Fruit fly (Drosophila melanogaster) whole organism, embryonic: Measurements from ENCODE around the gene CG33284.

ENCODE experiments used
- Bgb ChIP-seq: fragments of 200-800 bp; sonication (Bioruptor generic); IDR thresholded peaks from 2 replicates; pipeline ENCODE4 v1.3.6; 2022; ENCODE audit warnings: missing biosample characterization, missing genetic modification characterization; ENCODE audit not compliant: partially characterized antibody
- CG10366 ChIP-seq: fragments of 200-800 bp; sonication (Bioruptor generic); IDR thresholded peaks from 2 replicates; pipeline ENCODE4 v1.3.6; 2022; ENCODE audit warnings: missing biosample characterization, missing genetic modification characterization
- CG11085 ChIP-seq: fragments of 200-800 bp; sonication (Bioruptor generic); IDR thresholded peaks from 2 replicates; pipeline ENCODE4 v1.3.6; 2022; ENCODE audit warnings: missing biosample characterization, missing genetic modification characterization
- CG11696 ChIP-seq: fragments of 200-800 bp; sonication (Bioruptor generic); IDR thresholded peaks from 2 replicates; pipeline ENCODE4 v1.3.6; 2022; ENCODE audit warnings: missing biosample characterization, missing genetic modification characterization
- CG12071 ChIP-seq: fragments of 200-800 bp; sonication (Bioruptor generic); optimal IDR thresholded peaks from 3 replicates; lab custom pipeline; 2018; ENCODE audit warnings: missing biosample characterization, mild to moderate bottlenecking, missing genetic modification characterization
- CG12744 ChIP-seq: fragments of 200-800 bp; sonication (Bioruptor generic); optimal IDR thresholded peaks from 2 replicates; lab custom pipeline; 2016; ENCODE audit warnings: missing biosample characterization, missing genetic modification characterization
- CG13123 ChIP-seq: fragments of 200-800 bp; sonication (Bioruptor generic); optimal IDR thresholded peaks from 2 replicates; lab custom pipeline; 2016; ENCODE audit warnings: missing biosample characterization, missing genetic modification characterization
- CG13424 ChIP-seq: fragments of 200-800 bp; sonication (Bioruptor generic); optimal IDR thresholded peaks from 2 replicates; lab custom pipeline; 2019; ENCODE audit warnings: missing biosample characterization, mild to moderate bottlenecking, missing genetic modification characterization, moderate library complexity
- CG16863 ChIP-seq: fragments of 200-800 bp; sonication (Bioruptor generic); optimal IDR thresholded peaks from 3 replicates; lab custom pipeline; 2016; ENCODE audit warnings: missing biosample characterization, missing genetic modification characterization
- CG17829 ChIP-seq: fragments of 200-800 bp; optimal IDR thresholded peaks from 2 replicates; lab custom pipeline; 2019; ENCODE audit warnings: missing biosample characterization, mild to moderate bottlenecking, missing genetic modification characterization, moderate library complexity
- CG2120 ChIP-seq: fragments of 200-800 bp; sonication (Bioruptor generic); optimal IDR thresholded peaks from 3 replicates; lab custom pipeline; 2016; ENCODE audit warnings: missing biosample characterization, missing genetic modification characterization
- CG2712 ChIP-seq: fragments of 200-800 bp; optimal IDR thresholded peaks from 3 replicates; lab custom pipeline; 2019; ENCODE audit warnings: missing biosample characterization, mild to moderate bottlenecking, missing genetic modification characterization, moderate library complexity
- CG31365 ChIP-seq: fragments of 200-800 bp; sonication (Bioruptor generic); optimal IDR thresholded peaks from 2 replicates; lab custom pipeline; 2018; ENCODE audit warnings: missing biosample characterization, mild to moderate bottlenecking, missing genetic modification characterization
- CG32532 ChIP-seq: fragments of 200-800 bp; sonication (Bioruptor generic); IDR thresholded peaks from 2 replicates; pipeline ENCODE4 v1.3.6; 2022; ENCODE audit warnings: missing biosample characterization, missing genetic modification characterization
- CG33557 ChIP-seq: fragments of 200-800 bp; sonication (Bioruptor generic); optimal IDR thresholded peaks from 2 replicates; lab custom pipeline; 2019; ENCODE audit warnings: missing biosample characterization, mild to moderate bottlenecking, missing genetic modification characterization, moderate library complexity
- CG3847 ChIP-seq: fragments of 200-800 bp; sonication (Bioruptor generic); IDR thresholded peaks from 2 replicates; pipeline ENCODE4 v1.3.6; 2022; ENCODE audit warnings: missing biosample characterization, missing genetic modification characterization
- CG4730 ChIP-seq: fragments of 200-800 bp; sonication (Bioruptor generic); IDR thresholded peaks from 2 replicates; pipeline ENCODE4 v1.3.6; 2022; ENCODE audit warnings: missing biosample characterization, missing genetic modification characterization
- CG6854 ChIP-seq: fragments of 200-800 bp; sonication (Bioruptor generic); optimal IDR thresholded peaks from 3 replicates; lab custom pipeline; 2017; ENCODE audit warnings: missing biosample characterization, mild to moderate bottlenecking, missing genetic modification characterization
- Dref ChIP-seq: fragments of 200-800 bp; sonication (Bioruptor generic); IDR thresholded peaks from 2 replicates; pipeline ENCODE4 v1.3.6; 2022; ENCODE audit warnings: missing biosample characterization, missing genetic modification characterization
- Hr78 ChIP-seq, 2 experiments: fragments of 200-800 bp in 1 of 2; fragments of >200 bp in 1 of 2; sonication (Bioruptor generic) in 1 of 2; optimal IDR thresholded peaks; 2 replicates each; lab custom pipeline; 2017 to 2019; ENCODE audit warnings: missing biosample characterization in 2 of 2, missing genetic modification characterization in 2 of 2, mild to moderate bottlenecking in 1 of 2, moderate library complexity in 1 of 2
- Lhr ChIP-seq: fragments of 200-800 bp; sonication (Bioruptor generic); optimal IDR thresholded peaks from 3 replicates; lab custom pipeline; 2017; ENCODE audit warnings: mild to moderate bottlenecking, missing biosample characterization, missing genetic modification reagents, missing genetic modification characterization
- MTF-1 ChIP-seq: fragments of 200-800 bp; sonication (Bioruptor generic); optimal IDR thresholded peaks from 2 replicates; lab custom pipeline; 2018; ENCODE audit warnings: missing biosample characterization, mild to moderate bottlenecking, missing genetic modification characterization, borderline replicate concordance
- Max ChIP-seq: fragments of 200-800 bp; sonication (Bioruptor generic); optimal IDR thresholded peaks from 2 replicates; lab custom pipeline; 2016; ENCODE audit warnings: missing biosample characterization, mild to moderate bottlenecking, missing genetic modification characterization
- Myb ChIP-seq: fragments of 200-800 bp; sonication (Bioruptor generic); optimal IDR thresholded peaks from 2 replicates; lab custom pipeline; 2016; ENCODE audit warnings: missing biosample characterization, missing genetic modification characterization
- Neu2 ChIP-seq: fragments of 200-800 bp; sonication (Bioruptor generic); optimal IDR thresholded peaks from 3 replicates; lab custom pipeline; 2016; ENCODE audit warnings: missing biosample characterization, missing genetic modification characterization, borderline replicate concordance
- Opbp ChIP-seq: fragments of 200-800 bp; sonication (Bioruptor generic); IDR thresholded peaks from 3 replicates; pipeline ENCODE4 v1.3.6; 2022; ENCODE audit warnings: missing biosample characterization, missing genetic modification characterization; ENCODE audit not compliant: partially characterized antibody
- Sin3A ChIP-seq: fragments of >200 bp; optimal IDR thresholded peaks from 2 replicates; lab custom pipeline; 2018
- Six4 ChIP-seq: fragments of 200-800 bp; sonication (Bioruptor generic); optimal IDR thresholded peaks from 2 replicates; lab custom pipeline; 2016; ENCODE audit warnings: missing biosample characterization, missing genetic modification characterization
- ab ChIP-seq: fragments of 200-800 bp; sonication (Bioruptor generic); optimal IDR thresholded peaks from 2 replicates; lab custom pipeline; 2016; ENCODE audit warnings: missing biosample characterization, missing genetic modification characterization
- ac ChIP-seq: fragments of 200-800 bp; sonication (Bioruptor generic); optimal IDR thresholded peaks from 3 replicates; lab custom pipeline; 2017; ENCODE audit warnings: missing biosample characterization, mild to moderate bottlenecking, missing genetic modification characterization
- ap ChIP-seq: fragments of 200-800 bp; sonication (Bioruptor generic); IDR thresholded peaks from 2 replicates; pipeline ENCODE4 v1.3.6; 2022; ENCODE audit warnings: missing biosample characterization, missing genetic modification characterization
- ase ChIP-seq: fragments of 200-800 bp; sonication (Bioruptor generic); IDR thresholded peaks from 3 replicates; pipeline ENCODE4 v1.3.6; 2022; ENCODE audit warnings: missing biosample characterization, missing genetic modification characterization
- bcd ChIP-seq: fragments of 200-800 bp; sonication (Bioruptor generic); optimal IDR thresholded peaks from 2 replicates; lab custom pipeline; 2017; ENCODE audit warnings: missing biosample characterization, mild to moderate bottlenecking, missing genetic modification characterization
- chinmo ChIP-seq: fragments of 200-800 bp; sonication (Bioruptor generic); IDR thresholded peaks from 4 replicates; pipeline ENCODE4 v1.3.6; 2022; ENCODE audit warnings: missing biosample characterization, missing genetic modification characterization; ENCODE audit not compliant: partially characterized antibody
- ci ChIP-seq: fragments of 200-800 bp; sonication (Bioruptor generic); IDR thresholded peaks from 3 replicates; pipeline ENCODE4 v1.3.6; 2022; ENCODE audit warnings: missing biosample characterization, missing genetic modification characterization
- dati ChIP-seq: fragments of 200-800 bp; sonication (Bioruptor generic); IDR thresholded peaks from 2 replicates; pipeline ENCODE4 v1.3.6; 2022; ENCODE audit warnings: missing biosample characterization, missing genetic modification characterization
- fd102C ChIP-seq: fragments of 200-800 bp; sonication (Bioruptor generic); optimal IDR thresholded peaks from 2 replicates; lab custom pipeline; 2018; ENCODE audit warnings: missing biosample characterization, mild to moderate bottlenecking, missing genetic modification characterization, moderate library complexity
- gem ChIP-seq: fragments of 200-800 bp; sonication (Bioruptor generic); optimal IDR thresholded peaks from 2 replicates; lab custom pipeline; 2019; ENCODE audit warnings: missing biosample characterization, mild to moderate bottlenecking, missing genetic modification characterization, moderate library complexity
- klu ChIP-seq: fragments of 200-800 bp; sonication (Bioruptor generic); IDR thresholded peaks from 2 replicates; pipeline ENCODE4 v1.3.6; 2022; ENCODE audit warnings: missing biosample characterization, missing genetic modification characterization
- ro ChIP-seq: fragments of 200-800 bp; sonication (Bioruptor generic); IDR thresholded peaks from 2 replicates; pipeline ENCODE4 v1.3.6; 2022; ENCODE audit warnings: missing biosample characterization, missing genetic modification characterization
- run ChIP-seq: fragments of 200-800 bp; sonication (Bioruptor generic); optimal IDR thresholded peaks from 3 replicates; lab custom pipeline; 2018; ENCODE audit warnings: missing biosample characterization, mild to moderate bottlenecking, missing genetic modification characterization
- seq ChIP-seq: fragments of 200-800 bp; sonication (Bioruptor generic); IDR thresholded peaks from 2 replicates; pipeline ENCODE4 v1.3.6; 2022; ENCODE audit warnings: missing biosample characterization, missing genetic modification characterization
- sr ChIP-seq: fragments of 200-800 bp; sonication (Bioruptor generic); IDR thresholded peaks from 3 replicates; pipeline ENCODE4 v1.3.6; 2022; ENCODE audit warnings: missing biosample characterization, missing genetic modification characterization
- ssp ChIP-seq: fragments of 200-800 bp; sonication (Bioruptor generic); IDR thresholded peaks from 2 replicates; pipeline ENCODE4 v1.3.6; 2022; ENCODE audit warnings: missing biosample characterization, missing genetic modification characterization
- trh ChIP-seq: fragments of 200-800 bp; sonication (Bioruptor generic); optimal IDR thresholded peaks from 2 replicates; lab custom pipeline; 2016; ENCODE audit warnings: missing biosample characterization, missing genetic modification characterization
- tx ChIP-seq: fragments of 200-800 bp; sonication (Bioruptor generic); optimal IDR thresholded peaks from 2 replicates; lab custom pipeline; 2016; ENCODE audit warnings: missing biosample characterization, missing genetic modification characterization
- unc-4 ChIP-seq: fragments of 200-800 bp; sonication (Bioruptor generic); IDR thresholded peaks from 2 replicates; pipeline ENCODE4 v1.3.6; 2022; ENCODE audit warnings: missing biosample characterization, missing genetic modification characterization; ENCODE audit not compliant: partially characterized antibody
- vvl ChIP-seq: fragments of 200-800 bp; sonication (Bioruptor generic); IDR thresholded peaks from 2 replicates; pipeline ENCODE4 v1.3.6; 2022; ENCODE audit warnings: missing biosample characterization, missing genetic modification characterization
- z ChIP-seq: fragments of 200-800 bp; sonication (Bioruptor generic); IDR thresholded peaks from 3 replicates; pipeline ENCODE4 v1.3.6; 2022; ENCODE audit warnings: missing biosample characterization, missing genetic modification characterization
- zen2 ChIP-seq: fragments of 200-800 bp; sonication (Bioruptor generic); IDR thresholded peaks from 3 replicates; pipeline ENCODE4 v1.3.6; 2022; ENCODE audit warnings: missing biosample characterization, missing genetic modification characterization; ENCODE audit not compliant: partially characterized antibody

The CG33284 gene

DNA sequence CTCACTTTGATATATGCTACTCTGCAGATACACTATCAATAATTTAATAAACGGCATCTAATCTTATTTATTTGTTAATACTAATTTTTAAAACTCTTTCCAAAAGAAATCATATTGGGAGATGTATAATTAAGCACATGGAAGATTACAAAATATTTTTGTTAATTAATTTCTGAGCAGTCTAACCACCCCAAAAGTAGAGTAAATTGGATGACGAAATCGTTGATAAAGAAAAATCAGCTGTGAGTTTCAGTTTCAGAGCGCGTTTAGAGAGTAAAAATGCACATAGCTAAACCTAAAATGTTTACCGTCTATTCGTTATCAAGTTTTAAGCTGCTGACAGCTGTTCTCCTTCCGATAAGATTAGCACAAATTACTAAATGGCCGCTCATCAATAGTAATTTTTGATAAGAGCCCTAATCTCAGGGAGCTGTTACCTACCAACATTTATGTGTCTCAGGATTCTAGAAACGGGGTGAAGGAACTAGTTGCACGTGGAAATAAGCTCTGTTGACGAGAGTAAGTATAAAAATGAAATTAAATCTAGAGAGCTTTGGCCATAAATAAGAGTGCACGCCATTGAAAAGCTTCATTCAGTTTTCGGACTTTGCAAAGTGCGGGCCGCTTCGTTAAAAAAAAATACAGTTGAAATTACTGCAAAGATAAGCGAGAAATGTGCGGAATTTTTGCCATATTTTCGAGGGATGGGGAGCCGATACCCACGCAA, 49.1 kb downstream of the CG33284 start, which contains the start of the genes chb and AsnS (continued):
- TF ChIP-seq bcd (GFP tag; lab: Kevin White, UChicago): peak; percentile 89
- peak; percentile 40 for TF ChIP-seq Myb (GFP tag; lab: Kevin White, UChicago)
- TF ChIP-seq CG6854 (GFP tag; lab: Kevin White, UChicago): peak; percentile 86
- no peak for TF ChIP-seq Bgb (GFP tag; lab: Robert Waterston, UW)
- TF ChIP-seq MTF-1 (GFP tag; lab: Kevin White, UChicago): peak; percentile 66
- no peak for TF ChIP-seq zen2 (GFP tag; lab: Robert Waterston, UW)
- peak; percentile 62 for TF ChIP-seq ro
- TF ChIP-seq CG17829 (tag; lab: Kevin White, UChicago): peak; percentile 81
- TF ChIP-seq ase (GFP tag; lab: Robert Waterston, UW): peak; percentile 91
- peak; percentile 90 for TF ChIP-seq CG3847 (GFP tag; lab: Robert Waterston, UW)
- TF ChIP-seq z: peak; percentile 59; the same call in 1 of the 3 replicates
- TF ChIP-seq CG10366: peak; percentile 90
- peak; percentile 90 for TF ChIP-seq run (tag; lab: Kevin White, UChicago)
- peak; percentile 93 for TF ChIP-seq CG4730 (GFP tag; lab: Robert Waterston, UW)
- TF ChIP-seq ac: no peak
- peak; percentile 65 for TF ChIP-seq CG13123 (GFP tag; lab: Kevin White, UChicago)
- no peak for TF ChIP-seq CG33557 (GFP tag; lab: Kevin White, UChicago)
- peak; percentile 53 for TF ChIP-seq CG31365 (tag; lab: Kevin White, UChicago)
- TF ChIP-seq ssp (GFP tag; lab: Robert Waterston, UW): peak; percentile 79
- peak in 1 of 2 experiments; percentile 51 for TF ChIP-seq Hr78 (GFP tag; optimal IDR thresholded peaks at IDR 0.05; lab: Kevin White, UChicago)
- TF ChIP-seq fd102C (GFP tag; lab: Kevin White, UChicago): no peak
- TF ChIP-seq klu (GFP tag; lab: Robert Waterston, UW): peak; percentile 86
- peak; percentile 85 for TF ChIP-seq ap (GFP tag; lab: Robert Waterston, UW)
- TF ChIP-seq CG16863 (GFP tag; lab: Kevin White, UChicago): peak; percentile 57
- TF ChIP-seq ci: peak; percentile 91
- TF ChIP-seq Max: peak; percentile 82
- no peak for TF ChIP-seq Sin3A
- peak; percentile 17 for TF ChIP-seq CG12744 (GFP tag; lab: Kevin White, UChicago)
- TF ChIP-seq seq (GFP tag; lab: Robert Waterston, UW): peak; percentile 89
- TF ChIP-seq CG13424 (tag; lab: Kevin White, UChicago): peak; percentile 92
- peak; percentile 89 for TF ChIP-seq chinmo
- TF ChIP-seq CG2120 (GFP tag; lab: Kevin White, UChicago): peak; percentile 93
- peak; percentile 83 for TF ChIP-seq CG12071
- peak; percentile 82 for TF ChIP-seq CG11696 (GFP tag; lab: Robert Waterston, UW)
- TF ChIP-seq gem (tag; lab: Kevin White, UChicago): peak; percentile 97
- peak; percentile 96 for TF ChIP-seq vvl (GFP tag; lab: Robert Waterston, UW)
- peak; percentile 95 for TF ChIP-seq CG2712 (tag; lab: Kevin White, UChicago)
- peak; percentile 33; the same call in 1 of the 3 replicates for TF ChIP-seq sr (GFP tag; lab: Robert Waterston, UW)
- no peak for TF ChIP-seq Neu2 (GFP tag; lab: Kevin White, UChicago)
- peak; percentile 81 for TF ChIP-seq Six4
- TF ChIP-seq Dref (GFP tag; lab: Robert Waterston, UW): no peak
- no peak for TF ChIP-seq ab
- TF ChIP-seq Lhr (GFP tag; lab: Kevin White, UChicago): peak; percentile 50
- peak; percentile 96 for TF ChIP-seq CG32532 (GFP tag; lab: Robert Waterston, UW)
- peak; percentile 88 for TF ChIP-seq CG11085 (GFP tag; lab: Robert Waterston, UW)
- TF ChIP-seq tx (GFP tag; lab: Kevin White, UChicago): peak; percentile 55
- TF ChIP-seq Opbp: no peak
- peak; percentile 44; the same call in 1 of the 2 replicates for TF ChIP-seq dati (GFP tag; lab: Robert Waterston, UW)
- peak; percentile 70 for TF ChIP-seq trh (GFP tag; lab: Kevin White, UChicago)
- TF ChIP-seq unc-4 (GFP tag; lab: Robert Waterston, UW): no peak
